Fruit fly (Drosophila melanogaster): ENCODE results near the gene CG3437.
A peak's percentile ranks its signal among the peaks of the same experiment; 100 is the strongest.

The CG3437 gene

DNA sequence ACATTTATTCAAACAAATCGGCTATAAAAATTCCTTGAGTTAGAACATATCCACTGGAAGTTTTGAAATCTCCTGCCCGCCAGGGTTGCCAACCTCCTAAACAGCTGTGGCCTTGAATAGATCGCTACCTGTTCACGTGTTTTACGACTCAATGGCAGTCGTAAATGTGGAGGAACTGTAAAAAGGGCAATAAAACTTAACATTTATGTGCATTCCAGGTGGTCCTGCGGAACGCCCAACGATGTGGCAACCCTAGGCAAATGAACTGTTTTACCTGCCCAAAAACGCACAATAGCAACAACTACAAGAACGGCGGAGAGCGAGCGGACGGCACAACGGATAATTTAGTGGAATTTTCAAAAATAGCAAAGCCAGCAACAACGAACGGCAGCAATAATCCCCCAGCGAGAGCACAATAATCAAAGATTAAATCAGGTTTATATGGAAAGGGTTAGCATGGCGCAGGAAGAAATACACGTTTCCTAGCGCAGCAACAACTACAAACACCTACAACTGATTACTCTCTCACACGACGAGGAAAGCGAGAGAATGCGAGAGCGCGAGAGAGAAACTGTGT is 4.3 kb upstream of the CG3437 start (continued):
- TF ChIP-seq CG2202 (tag; optimal IDR thresholded peaks at IDR 0.05) (no peak), cg (GFP tag; optimal IDR thresholded peaks at IDR 0.05) (no peak), repo (GFP tag; optimal IDR thresholded peaks at IDR 0.05) (no peak), CG15601 (tag; optimal IDR thresholded peaks at IDR 0.05) (no peak), dmrt99B (tag; optimal IDR thresholded peaks at IDR 0.05) (no peak), nau (GFP tag; optimal IDR thresholded peaks at IDR 0.05) (no peak), ab (GFP tag; optimal IDR thresholded peaks at IDR 0.05) (no peak), CG3163 (GFP tag; optimal IDR thresholded peaks at IDR 0.05) (no peak), CG17829 (tag; optimal IDR thresholded peaks at IDR 0.05) (no peak), pita (GFP tag; optimal IDR thresholded peaks at IDR 0.05) (no peak), Meics (GFP tag; optimal IDR thresholded peaks at IDR 0.05) (no peak), CG17385 (GFP tag; optimal IDR thresholded peaks at IDR 0.05) (no peak), HmgZ (tag; optimal IDR thresholded peaks at IDR 0.05) (peak; percentile 19), sc (optimal IDR thresholded peaks at IDR 0.05) (no peak), sc (GFP tag; optimal IDR thresholded peaks at IDR 0.05) (no peak), tap (tag; optimal IDR thresholded peaks at IDR 0.05) (no peak), CG1647 (GFP tag; optimal IDR thresholded peaks at IDR 0.05) (peak; percentile 26), fd96Cb (tag; optimal IDR thresholded peaks at IDR 0.05) (peak; percentile 42), shn (GFP tag; optimal IDR thresholded peaks at IDR 0.05) (peak; percentile 52), CG7372 (GFP tag; IDR thresholded peaks at IDR 0.05) (no peak), peb (GFP tag; IDR thresholded peaks at IDR 0.05) (peak; percentile 12; the same call in 1 of the 2 replicates), twi (tag; optimal IDR thresholded peaks at IDR 0.05) (peak; percentile 11), Gug (GFP tag; IDR thresholded peaks at IDR 0.05) (peak; percentile 43; the same call in 1 of the 4 replicates), Ada2b (GFP tag; IDR thresholded peaks at IDR 0.05) (peak; percentile 58; the same call in 1 of the 2 replicates), CG34422 (GFP tag; IDR thresholded peaks at IDR 0.05) (peak; percentile 41; the same call in 1 of the 3 replicates), Jarid2 (GFP tag; optimal IDR thresholded peaks at IDR 0.05) (peak; percentile 10), bigmax (GFP tag; optimal IDR thresholded peaks at IDR 0.05) (no peak), pan (optimal IDR thresholded peaks at IDR 0.05) (no peak), pan (GFP tag; optimal IDR thresholded peaks at IDR 0.05 in 1 of 2, IDR thresholded peaks at IDR 0.05 in 1 of 2) (peak in 1 of 2 experiments; percentile 41), CG15514 (GFP tag; optimal IDR thresholded peaks at IDR 0.05) (peak; percentile 21), CG12942 (GFP tag; optimal IDR thresholded peaks at IDR 0.05) (no peak), az2 (GFP tag; optimal IDR thresholded peaks at IDR 0.05) (no peak), ranshi (GFP tag; IDR thresholded peaks at IDR 0.05) (peak; percentile 35; the same call in 1 of the 2 replicates), CG9609 (GFP tag; optimal IDR thresholded peaks at IDR 0.05) (peak; percentile 36), CG12219 (GFP tag; optimal IDR thresholded peaks at IDR 0.05) (peak; percentile 18), maf-S (GFP tag; optimal IDR thresholded peaks at IDR 0.05) (no peak), slbo (GFP tag; IDR thresholded peaks at IDR 0.05) (peak; percentile 59), CG16863 (GFP tag; optimal IDR thresholded peaks at IDR 0.05) (no peak), E2f1 (GFP tag; IDR thresholded peaks at IDR 0.05) (peak; percentile 19; the same call in 1 of the 2 replicates), trh (GFP tag; optimal IDR thresholded peaks at IDR 0.05) (no peak), CG18476 (GFP tag; optimal IDR thresholded peaks at IDR 0.05) (no peak), fru (optimal IDR thresholded peaks at IDR 0.05) (no peak), CG7357 (GFP tag; IDR thresholded peaks at IDR 0.05) (peak; percentile 10; the same call in 1 of the 3 replicates), CG31441 (GFP tag; IDR thresholded peaks at IDR 0.05) (no peak), en (GFP tag; optimal IDR thresholded peaks at IDR 0.05) (no peak), CG3065 (GFP tag; optimal IDR thresholded peaks at IDR 0.05) (peak; percentile 20), B-H1 (GFP tag; IDR thresholded peaks at IDR 0.05) (peak; percentile 18; the same call in 2 of the 3 replicates), Gsc (GFP tag; IDR thresholded peaks at IDR 0.05) (0 out of 2 replicates have a peak, but pooled peaks have one; percentile 27), Kr (GFP tag; optimal IDR thresholded peaks at IDR 0.05) (peak; percentile 100), zen (tag; optimal IDR thresholded peaks at IDR 0.05) (peak; percentile 89), pum (GFP tag; optimal IDR thresholded peaks at IDR 0.05) (no peak), eyg (GFP tag; optimal IDR thresholded peaks at IDR 0.05) (no peak)
